Fruit fly (Drosophila melanogaster) whole organism, pupa: ENCODE data around the gene Ada1-1.

Experiments
- CG10348 ChIP-seq: fragments of 200-800 bp; sonication (Bioruptor generic); IDR thresholded peaks from 2 replicates; pipeline ENCODE4 v1.3.6; 2022; ENCODE audit warnings: missing biosample characterization, missing genetic modification characterization
- CG14655 ChIP-seq: fragments of 200-800 bp; sonication (Bioruptor generic); optimal IDR thresholded peaks from 3 replicates; lab custom pipeline; 2017; ENCODE audit warnings: mild to moderate bottlenecking, missing biosample characterization, missing genetic modification reagents, missing genetic modification characterization
- CG32121 ChIP-seq: fragments of 200-800 bp; sonication (Bioruptor generic); IDR thresholded peaks from 2 replicates; pipeline ENCODE4 v1.3.6; 2022; ENCODE audit warnings: missing biosample characterization, missing genetic modification characterization
- CG9948 ChIP-seq: fragments of 200-800 bp; sonication (Bioruptor generic); optimal IDR thresholded peaks from 2 replicates; lab custom pipeline; 2018; ENCODE audit warnings: missing biosample characterization, mild to moderate bottlenecking, missing genetic modification characterization, moderate library complexity
- EcR ChIP-seq: fragments of 200-800 bp; sonication (Bioruptor generic); optimal IDR thresholded peaks from 3 replicates; lab custom pipeline; 2019; ENCODE audit warnings: missing biosample characterization, missing genetic modification characterization, mild to moderate bottlenecking, moderate library complexity, missing genetic modification reagents
- Ets98B ChIP-seq: fragments of 200-800 bp; sonication (Bioruptor generic); IDR thresholded peaks from 2 replicates; pipeline ENCODE4 v1.3.6; 2022; ENCODE audit warnings: missing biosample characterization, missing genetic modification characterization
- Snoo ChIP-seq: fragments of 200-800 bp; sonication (Bioruptor generic); optimal IDR thresholded peaks from 3 replicates; lab custom pipeline; 2017; ENCODE audit warnings: missing biosample characterization, mild to moderate bottlenecking, missing genetic modification characterization, inconsistent platforms

DNA sequence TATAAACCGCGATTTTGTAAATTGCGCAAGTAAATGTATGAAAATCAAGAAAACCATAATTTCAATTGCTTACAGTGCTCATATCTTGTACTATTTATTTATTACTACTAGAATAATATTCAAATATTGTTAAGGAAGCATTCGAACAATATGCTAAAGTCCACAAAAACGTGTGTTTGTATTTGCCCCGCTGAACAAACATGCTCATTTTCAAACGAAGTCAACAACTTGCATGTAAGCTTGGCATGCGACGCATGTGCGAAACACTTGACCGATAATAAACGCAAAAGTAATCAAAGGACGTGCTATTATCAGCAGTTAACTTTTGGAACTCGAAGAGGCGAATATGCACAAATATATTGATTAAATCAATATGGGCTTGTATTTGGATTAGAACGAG, 24.6 kb downstream of the Ada1-1 start:
- TF ChIP-seq CG14655 (no peak), Ets98B (GFP tag; lab: Robert Waterston, UW) (no peak), EcR (GFP tag; lab: Kevin White, UChicago) (no peak), CG9948 (tag; lab: Kevin White, UChicago) (no peak), Snoo (no peak), CG32121 (GFP tag; lab: Robert Waterston, UW) (no peak), CG10348 (GFP tag; lab: Robert Waterston, UW) (no peak)
